Fruit fly (Drosophila melanogaster): ENCODE data around the gene Lsd-2.

Lsd-2 gene

DNA sequence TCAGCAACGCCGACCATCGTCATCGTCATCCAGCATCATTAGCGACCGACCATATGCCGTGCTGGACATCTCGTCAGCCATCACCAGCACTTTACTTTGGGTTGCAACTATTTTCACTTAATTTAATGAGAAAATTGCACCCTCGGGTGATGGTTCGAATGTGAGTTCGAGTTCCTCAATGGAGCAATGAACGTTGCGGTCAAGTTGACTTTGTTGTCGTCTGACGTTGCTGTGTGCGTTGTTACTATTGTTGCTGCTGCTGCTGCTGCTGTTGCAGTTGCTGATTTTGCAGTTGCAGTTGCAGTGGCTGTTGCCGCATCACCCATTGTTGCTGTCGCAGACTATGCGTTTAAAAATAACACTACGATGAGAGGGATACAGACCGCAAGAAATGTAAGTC is 46.2 kb downstream of the Lsd-2 start:
- no peak for TF ChIP-seq psq (optimal IDR thresholded peaks at IDR 0.05)
- no peak for TF ChIP-seq h (optimal IDR thresholded peaks at IDR 0.05)
- no peak for TF ChIP-seq Myc (optimal IDR thresholded peaks at IDR 0.05)
- TF ChIP-seq insv (optimal IDR thresholded peaks at IDR 0.05), result no peak
- TF ChIP-seq Sin3A (optimal IDR thresholded peaks at IDR 0.05), result no peak
- TF ChIP-seq ttk (optimal IDR thresholded peaks at IDR 0.05), result no peak

DNA sequence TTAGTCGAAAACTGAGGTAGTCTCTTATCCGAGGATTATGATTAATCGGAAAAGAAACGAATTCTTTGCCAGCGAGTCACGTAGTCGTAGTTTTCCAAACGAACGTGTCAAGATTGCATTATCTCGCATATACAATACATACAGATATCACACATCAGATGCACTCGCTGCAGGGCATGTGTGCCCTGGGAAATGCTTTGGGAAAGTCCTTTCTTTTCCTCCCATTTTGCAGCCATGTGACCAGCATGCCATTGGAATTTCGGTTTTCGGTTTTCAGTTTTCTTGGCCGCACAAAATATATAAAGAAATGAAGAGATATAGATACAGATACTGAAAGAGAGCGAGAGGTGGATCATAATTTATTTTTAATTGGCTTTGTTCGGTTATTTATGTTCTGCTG is 47.9 kb downstream of the Lsd-2 start:
- TF ChIP-seq insv (optimal IDR thresholded peaks at IDR 0.05) (no peak), Myc (optimal IDR thresholded peaks at IDR 0.05) (no peak), psq (optimal IDR thresholded peaks at IDR 0.05) (no peak)

DNA sequence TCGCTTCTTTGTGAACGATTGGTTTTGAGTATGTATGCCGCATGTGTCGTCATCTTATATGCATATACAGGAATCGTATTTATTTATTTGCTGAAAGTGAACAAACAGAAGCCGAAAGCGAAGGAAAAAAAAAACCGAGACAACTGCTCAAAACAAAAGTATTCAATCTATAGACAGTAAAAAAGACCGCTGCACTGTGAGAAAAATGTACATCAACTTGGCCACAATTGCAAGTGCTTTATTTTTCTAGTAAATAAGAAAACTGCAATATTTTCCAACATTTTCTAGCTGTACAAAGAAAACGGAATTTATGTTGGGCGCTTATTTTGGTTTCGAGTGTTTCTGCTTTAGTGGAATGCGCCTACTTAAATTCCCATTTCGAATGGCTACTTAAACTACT is 49.1 kb downstream of the Lsd-2 start:
- TF ChIP-seq Sin3A (optimal IDR thresholded peaks at IDR 0.05) (no peak), psq (optimal IDR thresholded peaks at IDR 0.05) (no peak), Myc (optimal IDR thresholded peaks at IDR 0.05) (no peak), insv (optimal IDR thresholded peaks at IDR 0.05) (no peak), ttk (optimal IDR thresholded peaks at IDR 0.05) (no peak), h (optimal IDR thresholded peaks at IDR 0.05) (no peak)

DNA sequence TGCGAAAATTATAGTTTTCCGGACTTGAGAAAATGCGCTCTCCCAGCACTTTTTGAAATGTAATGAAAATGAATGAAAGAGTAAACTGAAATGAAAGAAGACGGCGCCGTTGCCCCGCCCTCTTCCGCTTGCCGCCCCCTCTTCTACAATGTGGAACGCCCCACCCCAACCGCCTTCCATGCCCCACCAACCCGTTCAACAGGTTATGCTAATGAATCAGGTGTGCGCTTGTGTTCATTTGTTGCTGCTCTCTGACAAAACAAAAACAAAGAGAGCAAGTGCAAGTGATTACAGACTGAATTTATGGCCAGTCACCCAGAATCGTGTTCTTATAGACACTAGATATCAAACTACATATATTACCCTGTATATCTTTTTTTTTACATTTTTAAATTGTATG is 50.3 kb downstream of the Lsd-2 start:
- no peak for TF ChIP-seq Sin3A (optimal IDR thresholded peaks at IDR 0.05)

DNA sequence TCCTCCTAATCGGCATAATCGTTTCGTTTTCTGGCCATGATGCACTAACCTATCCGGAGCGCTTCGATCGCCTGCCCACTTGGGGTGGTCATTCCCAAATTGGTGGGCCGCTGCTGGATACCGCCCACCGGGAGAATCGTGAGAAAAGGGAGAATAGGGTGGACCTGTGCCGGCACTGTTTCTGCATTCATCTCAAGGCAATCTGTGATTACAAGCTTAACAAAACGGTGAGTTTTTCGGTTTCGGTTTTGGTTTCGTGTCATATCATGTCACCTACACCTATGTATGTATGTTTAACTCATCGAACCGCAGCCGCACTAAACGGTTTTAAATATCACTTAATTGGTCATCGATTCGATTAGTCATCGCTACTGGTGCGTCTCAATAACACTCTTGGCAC is 51.3 kb downstream of the Lsd-2 start:
- no peak for TF ChIP-seq Sin3A (optimal IDR thresholded peaks at IDR 0.05)
- TF ChIP-seq Myc (optimal IDR thresholded peaks at IDR 0.05), result no peak
- TF ChIP-seq ttk (optimal IDR thresholded peaks at IDR 0.05), result no peak
- no peak for TF ChIP-seq h (optimal IDR thresholded peaks at IDR 0.05)
- no peak for TF ChIP-seq psq (optimal IDR thresholded peaks at IDR 0.05)
- TF ChIP-seq insv (optimal IDR thresholded peaks at IDR 0.05), result no peak

DNA sequence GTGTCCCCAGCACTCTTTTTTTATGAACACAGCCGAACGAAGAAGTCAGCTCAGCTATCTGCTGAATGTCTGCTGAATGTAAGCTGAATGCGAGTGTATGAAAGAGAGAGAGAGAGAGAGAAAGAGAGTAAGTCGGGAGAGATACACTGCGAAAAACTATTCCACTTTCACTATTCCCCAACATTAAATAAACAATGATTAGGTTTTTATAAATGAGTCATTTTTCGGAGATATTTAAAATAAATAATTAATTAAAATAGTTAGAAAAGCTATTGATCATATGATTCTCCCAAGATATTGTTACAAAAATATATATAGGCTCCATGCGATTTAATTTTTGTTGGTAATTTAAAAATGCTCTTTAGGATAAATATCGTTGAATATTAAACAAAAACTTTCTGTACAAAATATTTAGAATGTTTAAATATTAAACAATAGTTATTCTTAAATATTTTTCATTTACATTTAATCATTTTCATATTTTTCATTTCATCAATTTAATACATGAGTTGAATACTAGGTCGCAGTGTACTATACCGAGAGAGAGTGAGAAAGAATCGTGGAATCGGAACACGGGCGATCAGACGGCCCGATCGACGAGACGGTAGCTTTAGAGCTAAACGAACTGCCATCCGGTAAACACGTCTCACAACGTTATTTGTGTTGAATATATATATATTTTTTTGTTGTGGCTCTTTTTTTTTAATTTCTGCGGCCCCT is 52.0 kb downstream of the Lsd-2 start, which contains the start of gene be:
Gene be, plus strand, starts transcription at position 611 of the 720 bp plus-strand sequence.
- TF ChIP-seq insv (optimal IDR thresholded peaks at IDR 0.05), result no peak
- TF ChIP-seq Myc (optimal IDR thresholded peaks at IDR 0.05), result no peak
- TF ChIP-seq h (optimal IDR thresholded peaks at IDR 0.05), result no peak
- no peak for TF ChIP-seq ttk (optimal IDR thresholded peaks at IDR 0.05)
- TF ChIP-seq psq (optimal IDR thresholded peaks at IDR 0.05), result no peak
- no peak for TF ChIP-seq Sin3A (optimal IDR thresholded peaks at IDR 0.05)

DNA sequence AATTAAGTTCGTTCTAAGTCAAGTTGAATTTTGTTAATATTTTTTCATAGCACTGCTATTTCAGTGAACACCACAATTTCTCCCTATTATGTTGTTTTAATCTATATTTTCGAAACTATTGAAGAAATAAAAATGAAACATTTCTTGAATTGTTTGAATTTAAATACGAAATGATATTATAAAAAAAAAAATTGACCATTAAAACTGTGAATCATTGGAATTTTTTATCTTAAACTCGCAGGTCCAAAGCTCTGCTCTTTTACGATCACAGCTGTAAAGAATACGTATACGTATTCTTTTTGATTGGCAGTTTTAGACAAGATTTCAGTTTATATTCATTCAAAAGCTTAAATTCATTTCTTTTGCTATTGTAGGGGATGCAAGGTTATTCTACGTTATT is 52.6 kb downstream of the Lsd-2 start:
- TF ChIP-seq ttk (optimal IDR thresholded peaks at IDR 0.05) (no peak), Myc (optimal IDR thresholded peaks at IDR 0.05) (no peak), h (optimal IDR thresholded peaks at IDR 0.05) (no peak), insv (optimal IDR thresholded peaks at IDR 0.05) (no peak)

DNA sequence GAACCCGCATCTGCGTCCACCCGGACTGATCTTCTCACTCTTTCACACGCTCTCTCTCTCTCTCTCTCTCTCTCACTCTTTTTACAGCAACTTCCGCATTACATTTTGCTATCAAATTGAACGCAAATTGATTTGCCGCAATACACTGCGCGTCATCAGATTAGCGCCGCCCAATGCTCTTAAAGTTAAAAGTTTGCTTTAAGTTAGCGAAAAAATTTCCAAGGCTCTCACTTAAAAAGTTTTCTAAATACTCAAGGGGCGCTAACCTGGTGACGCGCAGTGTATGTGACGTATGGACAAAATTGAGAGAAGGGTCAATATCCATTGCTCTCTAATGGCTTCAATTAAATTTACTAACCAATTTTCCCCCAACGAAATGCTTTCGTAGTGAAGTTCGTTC is 53.8 kb downstream of the Lsd-2 start:
- TF ChIP-seq Myc (optimal IDR thresholded peaks at IDR 0.05), result no peak
- TF ChIP-seq ttk (optimal IDR thresholded peaks at IDR 0.05), result no peak
- TF ChIP-seq psq (optimal IDR thresholded peaks at IDR 0.05), result no peak
- no peak for TF ChIP-seq insv (optimal IDR thresholded peaks at IDR 0.05)
- TF ChIP-seq h (optimal IDR thresholded peaks at IDR 0.05), result no peak
- TF ChIP-seq Sin3A (optimal IDR thresholded peaks at IDR 0.05), result no peak

DNA sequence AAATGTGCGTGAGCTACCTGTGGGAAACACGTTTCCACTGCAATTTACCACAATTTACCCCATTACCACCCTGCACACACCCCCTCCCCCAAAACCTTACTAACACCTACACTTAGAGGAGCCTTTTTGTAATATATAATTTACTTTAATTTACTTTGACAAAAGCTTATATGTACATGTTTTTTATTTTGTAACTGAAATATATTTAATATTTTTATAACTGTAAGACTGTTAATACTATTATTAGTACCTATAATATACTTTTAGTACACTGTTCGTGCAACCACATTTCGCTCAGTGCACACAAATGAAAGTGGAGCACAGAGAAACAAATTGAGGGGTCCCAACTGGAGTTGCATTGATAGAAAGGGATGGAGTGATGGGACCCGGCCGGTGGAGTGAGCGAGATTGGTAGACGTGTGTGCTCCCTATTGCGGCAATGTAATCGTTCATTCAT is 55.0 kb downstream of the Lsd-2 start:
- peak; percentile 49 for TF ChIP-seq psq (optimal IDR thresholded peaks at IDR 0.05)
- TF ChIP-seq h (optimal IDR thresholded peaks at IDR 0.05), result no peak
- no peak for TF ChIP-seq insv (optimal IDR thresholded peaks at IDR 0.05)
- TF ChIP-seq Sin3A (optimal IDR thresholded peaks at IDR 0.05), result no peak

DNA sequence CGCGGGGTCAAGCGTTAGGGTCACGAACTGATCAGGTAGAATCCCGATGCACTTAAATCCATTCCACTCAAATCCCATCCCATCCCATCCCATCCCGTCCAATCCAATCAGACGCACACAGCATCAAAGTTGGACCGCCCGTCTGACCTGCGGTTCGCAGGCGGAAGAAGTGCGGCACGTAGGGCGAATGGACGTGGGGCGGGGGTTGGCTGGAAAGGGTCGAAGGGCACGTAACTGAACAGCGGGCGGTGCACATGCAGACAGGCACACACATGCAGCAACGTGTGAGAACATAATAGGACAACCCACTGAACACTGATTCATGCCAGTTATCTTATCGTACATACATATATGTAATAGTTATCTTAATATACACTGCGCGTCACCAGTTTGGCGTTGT is 56.6 kb downstream of the Lsd-2 start:
- no peak for TF ChIP-seq ttk (optimal IDR thresholded peaks at IDR 0.05)
- no peak for TF ChIP-seq h (optimal IDR thresholded peaks at IDR 0.05)
- no peak for TF ChIP-seq psq (optimal IDR thresholded peaks at IDR 0.05)
- TF ChIP-seq Sin3A (optimal IDR thresholded peaks at IDR 0.05), result no peak
- no peak for TF ChIP-seq Myc (optimal IDR thresholded peaks at IDR 0.05)
- no peak for TF ChIP-seq insv (optimal IDR thresholded peaks at IDR 0.05)
